Worm (Caenorhabditis elegans): ENCODE data around the gene snf-12.

DNA sequence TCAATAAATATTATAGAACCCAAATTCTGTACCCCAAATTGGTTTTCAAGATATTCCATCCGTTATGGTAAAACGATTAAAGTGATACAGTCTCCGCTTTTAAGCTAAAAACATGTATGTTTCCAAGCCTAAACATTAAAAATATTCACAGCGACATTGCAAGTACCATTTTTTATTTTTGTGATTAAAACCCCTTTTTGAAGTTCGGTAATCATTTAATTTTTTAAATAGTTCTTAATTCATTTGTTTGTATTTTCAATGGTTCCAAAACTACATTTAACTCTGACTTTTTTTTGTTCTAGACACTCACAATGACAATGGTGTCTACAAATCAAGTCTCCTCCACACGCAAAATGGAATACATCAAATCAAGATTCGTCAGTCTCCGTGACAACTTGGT lies 13.8 kb upstream of the snf-12 start, which contains the start of gene T25B6.4:
- no peak for TF ChIP-seq lin-39 (tag; optimal IDR thresholded peaks at IDR 0.05)
- TF ChIP-seq lin-11 (tag; optimal IDR thresholded peaks at IDR 0.05), result no peak
- TF ChIP-seq egl-27 (tag; optimal IDR thresholded peaks at IDR 0.05), result no peak
- no peak for TF ChIP-seq ZK546.5 (tag; optimal IDR thresholded peaks at IDR 0.05)
- TF ChIP-seq ztf-11 (tag; optimal IDR thresholded peaks at IDR 0.05), result no peak
- TF ChIP-seq nhr-23 (tag; optimal IDR thresholded peaks at IDR 0.05), result no peak
- no peak for TF ChIP-seq lin-13 (GFP tag; optimal IDR thresholded peaks at IDR 0.05)
